Fruit fly (Drosophila melanogaster) whole organism, pupa: ENCODE measurements around the gene Cerk.

Experiments
- CG10348 ChIP-seq: fragments of 200-800 bp; sonication (Bioruptor generic); IDR thresholded peaks from 2 replicates; pipeline ENCODE4 v1.3.6; 2022; ENCODE audit warnings: missing biosample characterization, missing genetic modification characterization
- CG12605 ChIP-seq: fragments of 200-800 bp; sonication (Bioruptor generic); IDR thresholded peaks from 2 replicates; pipeline ENCODE4 v1.3.6; 2022; ENCODE audit warnings: missing biosample characterization, missing genetic modification characterization
- CG13204 ChIP-seq: fragments of 200-800 bp; sonication (Bioruptor generic); optimal IDR thresholded peaks from 2 replicates; lab custom pipeline; 2018; ENCODE audit warnings: missing biosample characterization, mild to moderate bottlenecking, missing genetic modification characterization, moderate library complexity
- CG14655 ChIP-seq: fragments of 200-800 bp; sonication (Bioruptor generic); optimal IDR thresholded peaks from 3 replicates; lab custom pipeline; 2017; ENCODE audit warnings: mild to moderate bottlenecking, missing biosample characterization, missing genetic modification reagents, missing genetic modification characterization
- CG15710 ChIP-seq: fragments of 200-800 bp; sonication (Bioruptor generic); optimal IDR thresholded peaks from 2 replicates; lab custom pipeline; 2018; ENCODE audit warnings: missing biosample characterization, mild to moderate bottlenecking, missing genetic modification characterization, moderate library complexity
- CG17806 ChIP-seq: fragments of 200-800 bp; sonication (Bioruptor generic); optimal IDR thresholded peaks from 2 replicates; lab custom pipeline; 2018; ENCODE audit warnings: missing biosample characterization, mild to moderate bottlenecking, missing genetic modification characterization, moderate library complexity
- CG32121 ChIP-seq: fragments of 200-800 bp; sonication (Bioruptor generic); IDR thresholded peaks from 2 replicates; pipeline ENCODE4 v1.3.6; 2022; ENCODE audit warnings: missing biosample characterization, missing genetic modification characterization
- CG34367 ChIP-seq: fragments of 200-800 bp; sonication (Bioruptor generic); optimal IDR thresholded peaks from 2 replicates; lab custom pipeline; 2018; ENCODE audit warnings: missing biosample characterization, mild to moderate bottlenecking, missing genetic modification characterization
- CG4496 ChIP-seq: fragments of 200-800 bp; sonication (Bioruptor generic); IDR thresholded peaks from 3 replicates; pipeline ENCODE4 v1.3.6; 2022; ENCODE audit warnings: missing biosample characterization, missing genetic modification characterization
- CG8159 ChIP-seq: fragments of 200-800 bp; sonication (Bioruptor generic); optimal IDR thresholded peaks from 3 replicates; lab custom pipeline; 2018; ENCODE audit warnings: missing biosample characterization, mild to moderate bottlenecking, missing genetic modification characterization, moderate library complexity
- CG8301 ChIP-seq: fragments of 200-800 bp; sonication (Bioruptor generic); optimal IDR thresholded peaks from 2 replicates; lab custom pipeline; 2018; ENCODE audit warnings: missing biosample characterization, mild to moderate bottlenecking, missing genetic modification characterization
- CG9948 ChIP-seq: fragments of 200-800 bp; sonication (Bioruptor generic); optimal IDR thresholded peaks from 2 replicates; lab custom pipeline; 2018; ENCODE audit warnings: missing biosample characterization, mild to moderate bottlenecking, missing genetic modification characterization, moderate library complexity
- D1 ChIP-seq: fragments of 200-800 bp; sonication (Bioruptor generic); optimal IDR thresholded peaks from 2 replicates; lab custom pipeline; 2018; ENCODE audit warnings: missing biosample characterization, mild to moderate bottlenecking, missing genetic modification characterization, moderate library complexity
- EcR ChIP-seq: fragments of 200-800 bp; sonication (Bioruptor generic); optimal IDR thresholded peaks from 3 replicates; lab custom pipeline; 2019; ENCODE audit warnings: missing biosample characterization, missing genetic modification characterization, mild to moderate bottlenecking, moderate library complexity, missing genetic modification reagents
- Ets98B ChIP-seq: fragments of 200-800 bp; sonication (Bioruptor generic); IDR thresholded peaks from 2 replicates; pipeline ENCODE4 v1.3.6; 2022; ENCODE audit warnings: missing biosample characterization, missing genetic modification characterization
- Pif1A ChIP-seq: fragments of 200-800 bp; sonication (Bioruptor generic); optimal IDR thresholded peaks from 3 replicates; lab custom pipeline; 2016; ENCODE audit warnings: missing biosample characterization, missing genetic modification characterization
- Pif1B ChIP-seq: fragments of 200-800 bp; sonication (Bioruptor generic); optimal IDR thresholded peaks from 3 replicates; lab custom pipeline; 2016; ENCODE audit warnings: missing biosample characterization, missing genetic modification characterization
- Snoo ChIP-seq: fragments of 200-800 bp; sonication (Bioruptor generic); optimal IDR thresholded peaks from 3 replicates; lab custom pipeline; 2017; ENCODE audit warnings: missing biosample characterization, mild to moderate bottlenecking, missing genetic modification characterization, inconsistent platforms
- fd96Ca ChIP-seq: fragments of 200-800 bp; sonication (Bioruptor generic); IDR thresholded peaks from 3 replicates; pipeline ENCODE4 v1.3.6; 2022; ENCODE audit warnings: missing biosample characterization, missing genetic modification characterization
- gl ChIP-seq: fragments of 200-800 bp; sonication (Bioruptor generic); optimal IDR thresholded peaks from 2 replicates; lab custom pipeline; 2018; ENCODE audit warnings: missing biosample characterization, mild to moderate bottlenecking, missing genetic modification characterization
- rn ChIP-seq: fragments of 200-800 bp; sonication (Bioruptor generic); IDR thresholded peaks from 2 replicates; pipeline ENCODE4 v1.3.6; 2022; ENCODE audit warnings: missing biosample characterization, missing genetic modification characterization

The Cerk gene

dm6 chr3R:5357935-5358414 is 10.1 kb downstream of the Cerk start, which contains the start of gene Prosbeta7:
TSS of gene Prosbeta7 (minus strand) at chr3R:5358364.
- TF ChIP-seq gl (tag; lab: Kevin White, UChicago) (no peak), CG34367 (tag; lab: Kevin White, UChicago) (no peak), Snoo (tag; lab: Kevin White, UChicago) (no peak), CG12605 (GFP tag; lab: Robert Waterston, UW) (no peak), CG13204 (GFP tag; lab: Kevin White, UChicago) (no peak), CG10348 (GFP tag; lab: Robert Waterston, UW) (no peak), CG32121 (GFP tag; lab: Robert Waterston, UW) (no peak), Pif1A (GFP tag; lab: Kevin White, UChicago) (no peak), CG8159 (tag; lab: Kevin White, UChicago) (no peak), CG8301 (no peak), D1 (tag; lab: Kevin White, UChicago) (no peak), CG4496 (GFP tag; lab: Robert Waterston, UW) (no peak), CG17806 (tag; lab: Kevin White, UChicago) (no peak), EcR (GFP tag; lab: Kevin White, UChicago) (no peak), Ets98B (no peak), fd96Ca (GFP tag; lab: Robert Waterston, UW) (no peak), rn (GFP tag; lab: Robert Waterston, UW) (no peak), CG15710 (tag; lab: Kevin White, UChicago) (no peak)

- no peak for TF ChIP-seq Pif1A (GFP tag; lab: Kevin White, UChicago)
- peak; percentile 12 for TF ChIP-seq EcR (GFP tag; lab: Kevin White, UChicago)
Observed at dm6 chr3R:5355135-5355493, 13.0 kb downstream of the Cerk start.

dm6 chr3R:5354373-5355134 is 13.6 kb downstream of the Cerk start, which contains the start of the genes CG11999 and CG1161:
TSS of gene CG11999 (minus strand) at chr3R:5354747.
TSS of gene CG1161 (plus strand) at chr3R:5355092.
- TF ChIP-seq rn (GFP tag; lab: Robert Waterston, UW) = no peak
- TF ChIP-seq EcR (GFP tag; lab: Kevin White, UChicago) = no peak
- peak; percentile 48 for TF ChIP-seq CG8159 (tag; lab: Kevin White, UChicago)
- TF ChIP-seq gl (tag; lab: Kevin White, UChicago) = no peak

- TF ChIP-seq rn (GFP tag; lab: Robert Waterston, UW) (no peak), CG17806 (tag; lab: Kevin White, UChicago) (no peak), fd96Ca (GFP tag; lab: Robert Waterston, UW) (no peak), Ets98B (no peak), CG14655 (GFP tag; lab: Kevin White, UChicago) (no peak), CG12605 (GFP tag; lab: Robert Waterston, UW) (no peak), D1 (tag; lab: Kevin White, UChicago) (no peak), CG10348 (GFP tag; lab: Robert Waterston, UW) (no peak), CG9948 (tag; lab: Kevin White, UChicago) (no peak), EcR (GFP tag; lab: Kevin White, UChicago) (no peak), CG13204 (GFP tag; lab: Kevin White, UChicago) (no peak), gl (tag; lab: Kevin White, UChicago) (no peak), CG15710 (tag; lab: Kevin White, UChicago) (no peak), CG4496 (GFP tag; lab: Robert Waterston, UW) (no peak), CG8159 (tag; lab: Kevin White, UChicago) (no peak), Pif1A (GFP tag; lab: Kevin White, UChicago) (no peak), CG34367 (tag; lab: Kevin White, UChicago) (no peak), Pif1B (no peak), CG32121 (GFP tag; lab: Robert Waterston, UW) (no peak)
- TF ChIP-seq, all 21 proteins: peak for 0
Observed at dm6 chr3R:5350393-5350972, 17.6 kb downstream of the Cerk start, which contains the start of gene mtd. TSS of gene mtd (minus strand) at chr3R:5350443.

dm6 chr3R:5346707-5347323 is 21.3 kb downstream of the Cerk start:
- no peak for TF ChIP-seq CG14655 (GFP tag; lab: Kevin White, UChicago)
- no peak for TF ChIP-seq CG10348 (GFP tag; lab: Robert Waterston, UW)
- no peak for TF ChIP-seq rn (GFP tag; lab: Robert Waterston, UW)
- no peak for TF ChIP-seq CG8159 (tag; lab: Kevin White, UChicago)
- no peak for TF ChIP-seq CG17806 (tag; lab: Kevin White, UChicago)
- no peak for TF ChIP-seq gl (tag; lab: Kevin White, UChicago)
- no peak for TF ChIP-seq CG12605 (GFP tag; lab: Robert Waterston, UW)
- no peak for TF ChIP-seq EcR (GFP tag; lab: Kevin White, UChicago)
- TF ChIP-seq CG13204 (GFP tag; lab: Kevin White, UChicago) = no peak
- TF ChIP-seq CG9948 (tag; lab: Kevin White, UChicago) = no peak
- no peak for TF ChIP-seq Ets98B
- no peak for TF ChIP-seq fd96Ca (GFP tag; lab: Robert Waterston, UW)
- no peak for TF ChIP-seq D1 (tag; lab: Kevin White, UChicago)
- no peak for TF ChIP-seq Pif1A (GFP tag; lab: Kevin White, UChicago)
- TF ChIP-seq Pif1B = no peak
- TF ChIP-seq CG34367 (tag; lab: Kevin White, UChicago) = no peak
- no peak for TF ChIP-seq CG4496 (GFP tag; lab: Robert Waterston, UW)
- no peak for TF ChIP-seq CG8301
- TF ChIP-seq CG15710 (tag; lab: Kevin White, UChicago) = no peak
- TF ChIP-seq Snoo (tag; lab: Kevin White, UChicago) = no peak
